Worm (Caenorhabditis elegans) whole organism, L2 larva: ENCODE measurements around the gene F23H12.10.

Source experiments
- R02D3.7 ChIP-seq: fragments of 150-350 bp; optimal IDR thresholded peaks from 2 replicates; lab custom pipeline; 2014; ENCODE audit warnings: missing biosample characterization, missing genetic modification characterization
- aly-2 ChIP-seq: fragments of 150-350 bp; optimal IDR thresholded peaks from 2 replicates; lab custom pipeline; 2014; ENCODE audit warnings: missing biosample characterization, missing genetic modification characterization
- blmp-1 ChIP-seq: sonication (generic microtip); optimal IDR thresholded peaks from 2 replicates; lab custom pipeline; 2017; ENCODE audit warnings: missing genetic modification characterization, mild to moderate bottlenecking, missing compliant biosample characterization, antibody characterized with exemption, moderate library complexity; ENCODE audit not compliant: insufficient read depth
- egl-27 ChIP-seq: sonication (generic microtip); optimal IDR thresholded peaks from 3 replicates; lab custom pipeline; 2017; ENCODE audit warnings: missing biosample characterization, missing genetic modification reagents, missing genetic modification characterization
- nhr-12 ChIP-seq: fragments of 150-350 bp; optimal IDR thresholded peaks from 2 replicates; lab custom pipeline; 2014; ENCODE audit warnings: missing biosample characterization, missing genetic modification characterization
- nhr-25 ChIP-seq: fragments of 150-350 bp; sonication (generic microtip); optimal IDR thresholded peaks from 3 replicates; lab custom pipeline; 2014; ENCODE audit warnings: missing biosample characterization, missing genetic modification characterization
- peb-1 ChIP-seq: fragments of 150-350 bp; optimal IDR thresholded peaks from 2 replicates; lab custom pipeline; 2014; ENCODE audit warnings: missing biosample characterization, missing genetic modification characterization
- sem-4 ChIP-seq: fragments of 150-350 bp; optimal IDR thresholded peaks from 2 replicates; lab custom pipeline; 2014; ENCODE audit warnings: missing biosample characterization, missing genetic modification reagents, missing genetic modification characterization
- snpc-4 ChIP-seq: fragments of 150-350 bp; optimal IDR thresholded peaks from 2 replicates; lab custom pipeline; 2014; ENCODE audit warnings: missing biosample characterization, missing genetic modification characterization
- unc-55 ChIP-seq: fragments of 150-350 bp; sonication (generic microtip); optimal IDR thresholded peaks from 3 replicates; lab custom pipeline; 2014; ENCODE audit warnings: missing biosample characterization, missing genetic modification reagents, missing genetic modification characterization

DNA sequence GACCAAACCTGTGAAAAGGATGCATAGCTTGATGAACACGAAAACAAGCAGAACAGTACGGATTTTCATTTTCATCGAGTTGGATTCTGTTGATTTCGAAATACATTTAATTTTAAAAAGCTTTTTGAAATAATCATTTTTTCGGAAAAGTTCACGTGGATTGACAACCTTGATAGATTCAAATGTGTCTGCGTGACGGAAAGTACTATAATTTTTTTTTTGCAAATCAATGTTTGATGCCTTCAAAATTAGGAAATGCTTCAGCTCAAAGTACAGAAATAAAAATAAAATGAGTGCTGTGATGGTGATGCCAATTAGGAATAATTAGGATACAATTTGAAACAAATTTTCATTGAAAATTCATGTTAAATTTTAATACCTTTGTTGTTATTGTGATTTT, 46.8 kb upstream of the F23H12.10 start, which contains the start of gene C54D10.4:
- TF ChIP-seq blmp-1: no peak
- TF ChIP-seq nhr-25 (tag; lab: Kevin White, UChicago): no peak
- no peak for TF ChIP-seq unc-55
- TF ChIP-seq aly-2: no peak
- TF ChIP-seq R02D3.7 (tag; lab: Kevin White, UChicago): no peak
- TF ChIP-seq egl-27: no peak
- TF ChIP-seq peb-1 (tag; lab: Kevin White, UChicago): no peak
- no peak for TF ChIP-seq sem-4
- no peak for TF ChIP-seq nhr-12 (tag; lab: Kevin White, UChicago)
- no peak for TF ChIP-seq snpc-4 (tag; lab: Kevin White, UChicago)
